Fruit fly (Drosophila melanogaster): ENCODE data around the gene Npc2e.
A peak's percentile ranks its signal among the peaks of the same experiment; 100 is the strongest.

The Npc2e gene

dm6 chr3R:10099401-10099848, 46.3 kb downstream of the Npc2e start (continued):
- no peak for TF ChIP-seq CG1024 (GFP tag; IDR thresholded peaks at IDR 0.05)
- no peak for TF ChIP-seq ssp (GFP tag; IDR thresholded peaks at IDR 0.05)
- TF ChIP-seq yki (optimal IDR thresholded peaks at IDR 0.05) = no peak
- TF ChIP-seq B-H1 (GFP tag; IDR thresholded peaks at IDR 0.05) = no peak
- TF ChIP-seq CG32532 (GFP tag; IDR thresholded peaks at IDR 0.05) = 0 out of 2 replicates have a peak, but pooled peaks have one; percentile 24
- TF ChIP-seq CG13296 (GFP tag; optimal IDR thresholded peaks at IDR 0.05) = peak; percentile 34
- no peak for TF ChIP-seq sens (GFP tag)
- TF ChIP-seq sisA (GFP tag; IDR thresholded peaks at IDR 0.05) = no peak
- TF ChIP-seq CG13287 (GFP tag; IDR thresholded peaks at IDR 0.05; ENCODE audit: partially characterized antibody) = no peak
- TF ChIP-seq Abd-B (GFP tag; optimal IDR thresholded peaks at IDR 0.05) = no peak
- TF ChIP-seq Dbx (GFP tag; IDR thresholded peaks at IDR 0.05) = no peak
- TF ChIP-seq Meics (GFP tag; optimal IDR thresholded peaks at IDR 0.05) = no peak
- TF ChIP-seq sima (GFP tag; optimal IDR thresholded peaks at IDR 0.05) = no peak
- no peak for TF ChIP-seq hbn (GFP tag; IDR thresholded peaks at IDR 0.05; ENCODE audit: partially characterized antibody)
- peak; percentile 83 for TF ChIP-seq Deaf1 (tag; optimal IDR thresholded peaks at IDR 0.05)
- no peak for TF ChIP-seq knrl (GFP tag; IDR thresholded peaks at IDR 0.05; ENCODE audit: partially characterized antibody)
- TF ChIP-seq Sox102F (GFP tag; optimal IDR thresholded peaks at IDR 0.05) = no peak
- no peak for TF ChIP-seq CG30020 (tag; optimal IDR thresholded peaks at IDR 0.05)
- no peak for TF ChIP-seq hth (optimal IDR thresholded peaks at IDR 0.05)
- TF ChIP-seq gro (GFP tag; optimal IDR thresholded peaks at IDR 0.05) = peak; percentile 9
- TF ChIP-seq p53 (GFP tag; optimal IDR thresholded peaks at IDR 0.05) = no peak
- TF ChIP-seq CG34224 (GFP tag; IDR thresholded peaks at IDR 0.05; ENCODE audit: partially characterized antibody) = no peak
- no peak for TF ChIP-seq CG15073 (GFP tag; optimal IDR thresholded peaks at IDR 0.05)
- TF ChIP-seq mirr (GFP tag; optimal IDR thresholded peaks at IDR 0.05) = peak; percentile 82
- no peak for TF ChIP-seq corto (GFP tag; optimal IDR thresholded peaks at IDR 0.05)
- TF ChIP-seq ato (GFP tag; IDR thresholded peaks at IDR 0.05; ENCODE audit: partially characterized antibody) = no peak
- no peak for TF ChIP-seq jigr1 (GFP tag; IDR thresholded peaks at IDR 0.05)
- TF ChIP-seq da (GFP tag; optimal IDR thresholded peaks at IDR 0.05) = no peak
- peak; percentile 25 for TF ChIP-seq CG2678 (tag; optimal IDR thresholded peaks at IDR 0.05)
- TF ChIP-seq CG10565 (GFP tag; optimal IDR thresholded peaks at IDR 0.05) = no peak
- no peak for TF ChIP-seq bowl (GFP tag; IDR thresholded peaks at IDR 0.05)
- no peak for TF ChIP-seq dimm (GFP tag; IDR thresholded peaks at IDR 0.05)
- TF ChIP-seq CG10147 (GFP tag; optimal IDR thresholded peaks at IDR 0.05) = no peak
- peak; percentile 62; the same call in 1 of the 2 replicates for TF ChIP-seq chm (GFP tag; IDR thresholded peaks at IDR 0.05)
- TF ChIP-seq Nf-YB (GFP tag; optimal IDR thresholded peaks at IDR 0.05) = no peak
- TF ChIP-seq MBD-R2 (GFP tag; IDR thresholded peaks at IDR 0.05) = peak; percentile 17; the same call in 1 of the 2 replicates
- no peak for TF ChIP-seq CG12071 (GFP tag; optimal IDR thresholded peaks at IDR 0.05)
- TF ChIP-seq CG42726 (GFP tag; IDR thresholded peaks at IDR 0.05; ENCODE audit: partially characterized antibody) = no peak
- TF ChIP-seq NC2β (GFP tag; optimal IDR thresholded peaks at IDR 0.05) = no peak
- no peak for TF ChIP-seq CG2875 (GFP tag; optimal IDR thresholded peaks at IDR 0.05)
- TF ChIP-seq lab (GFP tag; optimal IDR thresholded peaks at IDR 0.05) = peak; percentile 73
- no peak for TF ChIP-seq Atf3 (GFP tag; optimal IDR thresholded peaks at IDR 0.05)
- no peak for TF ChIP-seq pho (GFP tag; optimal IDR thresholded peaks at IDR 0.05)
- no peak for TF ChIP-seq Ets97D (GFP tag; optimal IDR thresholded peaks at IDR 0.05)
- TF ChIP-seq Stat92E (GFP tag; optimal IDR thresholded peaks at IDR 0.05) = no peak
- no peak for TF ChIP-seq CG12236 (GFP tag; optimal IDR thresholded peaks at IDR 0.05)
- no peak for TF ChIP-seq kay (GFP tag; optimal IDR thresholded peaks at IDR 0.05)
- no peak for TF ChIP-seq CG17359 (tag; optimal IDR thresholded peaks at IDR 0.05)
- TF ChIP-seq kah (GFP tag; optimal IDR thresholded peaks at IDR 0.05) = no peak
- no peak for TF ChIP-seq CG9609 (GFP tag; optimal IDR thresholded peaks at IDR 0.05)
- no peak for TF ChIP-seq CG18262 (tag; optimal IDR thresholded peaks at IDR 0.05)
- TF ChIP-seq Doc2 (GFP tag; IDR thresholded peaks at IDR 0.05) = no peak
